Fruit fly (Drosophila melanogaster) whole organism, embryonic: ENCODE measurements around the gene Acat2.
A peak's percentile ranks its signal among the peaks of the same experiment; 100 is the strongest.

Source experiments
- Bgb ChIP-seq: fragments of 200-800 bp; sonication (Bioruptor generic); IDR thresholded peaks from 2 replicates; pipeline ENCODE4 v1.3.6; 2022; ENCODE audit warnings: missing biosample characterization, missing genetic modification characterization; ENCODE audit not compliant: partially characterized antibody
- CG10147 ChIP-seq: fragments of 200-800 bp; sonication (Bioruptor generic); optimal IDR thresholded peaks from 2 replicates; lab custom pipeline; 2019; ENCODE audit warnings: missing biosample characterization, mild to moderate bottlenecking, missing genetic modification characterization, moderate library complexity
- CG11247 ChIP-seq: fragments of 200-800 bp; sonication (Bioruptor generic); IDR thresholded peaks from 2 replicates; pipeline ENCODE4 v1.3.6; 2022; ENCODE audit warnings: missing biosample characterization, missing genetic modification characterization
- CG11560 ChIP-seq: fragments of 200-800 bp; sonication (Bioruptor generic); IDR thresholded peaks from 3 replicates; pipeline ENCODE4 v1.3.6; 2022; ENCODE audit warnings: missing biosample characterization, missing genetic modification characterization
- CG11696 ChIP-seq: fragments of 200-800 bp; sonication (Bioruptor generic); IDR thresholded peaks from 2 replicates; pipeline ENCODE4 v1.3.6; 2022; ENCODE audit warnings: missing biosample characterization, missing genetic modification characterization
- CG12219 ChIP-seq: fragments of 200-800 bp; sonication (Bioruptor generic); optimal IDR thresholded peaks from 3 replicates; lab custom pipeline; 2018; ENCODE audit warnings: missing biosample characterization, mild to moderate bottlenecking, missing genetic modification characterization
- CG12659 ChIP-seq: fragments of 200-800 bp; sonication (Bioruptor generic); optimal IDR thresholded peaks from 3 replicates; lab custom pipeline; 2017; ENCODE audit warnings: mild to moderate bottlenecking, missing biosample characterization, missing genetic modification reagents, missing genetic modification characterization
- CG12769 ChIP-seq: fragments of 200-800 bp; sonication (Bioruptor generic); optimal IDR thresholded peaks from 2 replicates; lab custom pipeline; 2019; ENCODE audit warnings: missing biosample characterization, mild to moderate bottlenecking, missing genetic modification characterization, moderate library complexity
- CG14441 ChIP-seq: fragments of 200-800 bp; sonication (Bioruptor generic); IDR thresholded peaks from 2 replicates; pipeline ENCODE4 v1.3.6; 2022; ENCODE audit warnings: missing biosample characterization, missing genetic modification characterization
- CG1529 ChIP-seq: fragments of 200-800 bp; sonication (Bioruptor generic); optimal IDR thresholded peaks from 3 replicates; lab custom pipeline; 2018; ENCODE audit warnings: missing biosample characterization, missing genetic modification characterization
- CG17361 ChIP-seq: fragments of 200-800 bp; sonication (Bioruptor generic); IDR thresholded peaks from 3 replicates; pipeline ENCODE4 v1.3.6; 2022; ENCODE audit warnings: missing biosample characterization, missing genetic modification characterization
- CG17802 ChIP-seq: fragments of 200-800 bp; sonication (Bioruptor generic); optimal IDR thresholded peaks from 2 replicates; lab custom pipeline; 2018; ENCODE audit warnings: missing biosample characterization, mild to moderate bottlenecking, missing genetic modification characterization, moderate library complexity
- CG30020 ChIP-seq: fragments of 200-800 bp; optimal IDR thresholded peaks from 2 replicates; lab custom pipeline; 2019; ENCODE audit warnings: missing biosample characterization, mild to moderate bottlenecking, missing genetic modification characterization, moderate library complexity
- CG3065 ChIP-seq: fragments of 200-800 bp; sonication (Bioruptor generic); optimal IDR thresholded peaks from 2 replicates; lab custom pipeline; 2016; ENCODE audit warnings: missing biosample characterization, missing genetic modification characterization
- CG33213 ChIP-seq: fragments of 200-800 bp; sonication (Bioruptor generic); optimal IDR thresholded peaks from 3 replicates; lab custom pipeline; 2016; ENCODE audit warnings: missing biosample characterization, missing genetic modification characterization
- CG33557 ChIP-seq: fragments of 200-800 bp; sonication (Bioruptor generic); optimal IDR thresholded peaks from 2 replicates; lab custom pipeline; 2019; ENCODE audit warnings: missing biosample characterization, mild to moderate bottlenecking, missing genetic modification characterization, moderate library complexity
- CG4730 ChIP-seq: fragments of 200-800 bp; sonication (Bioruptor generic); IDR thresholded peaks from 2 replicates; pipeline ENCODE4 v1.3.6; 2022; ENCODE audit warnings: missing biosample characterization, missing genetic modification characterization
- CG4854 ChIP-seq: fragments of 200-800 bp; sonication (Bioruptor generic); optimal IDR thresholded peaks from 2 replicates; lab custom pipeline; 2016; ENCODE audit warnings: missing biosample characterization, missing genetic modification characterization, inconsistent platforms
- CG5953 ChIP-seq: fragments of 200-800 bp; sonication (Bioruptor generic); IDR thresholded peaks from 2 replicates; pipeline ENCODE4 v1.3.6; 2022; ENCODE audit warnings: missing biosample characterization, missing genetic modification characterization
- CG8765 ChIP-seq: fragments of 200-800 bp; sonication (Bioruptor generic); IDR thresholded peaks from 2 replicates; pipeline ENCODE4 v1.3.6; 2022; ENCODE audit warnings: missing biosample characterization, missing genetic modification characterization
- CHES-1-like ChIP-seq: fragments of 200-800 bp; sonication (Bioruptor generic); optimal IDR thresholded peaks from 2 replicates; lab custom pipeline; 2016; ENCODE audit warnings: missing biosample characterization, missing genetic modification characterization
- Dfd ChIP-seq, 2 experiments: fragments of >200 bp; optimal IDR thresholded peaks; 2 replicates each; lab custom pipeline; 2017; ENCODE audit warnings: missing biosample characterization in 2 of 2, missing genetic modification characterization in 2 of 2
- Ets65A ChIP-seq: fragments of 200-800 bp; sonication (Bioruptor generic); peaks from one replicate; lab custom pipeline; 2016; ENCODE audit warnings: missing biosample characterization, missing genetic modification characterization
- Fer2 ChIP-seq: fragments of 200-800 bp; sonication (Bioruptor generic); optimal IDR thresholded peaks from 2 replicates; lab custom pipeline; 2018; ENCODE audit warnings: missing biosample characterization, mild to moderate bottlenecking, missing genetic modification characterization, moderate library complexity
- GATAe ChIP-seq: fragments of 200-800 bp; sonication (Bioruptor generic); conservative IDR thresholded peaks from 2 replicates; pipeline ENCODE4 v1.3.6; 2022; ENCODE audit warnings: missing biosample characterization, missing genetic modification characterization
- Hsf ChIP-seq: fragments of 200-800 bp; sonication (Bioruptor generic); optimal IDR thresholded peaks from 3 replicates; lab custom pipeline; 2016; ENCODE audit warnings: missing biosample characterization, missing genetic modification characterization
- Myb ChIP-seq: fragments of 200-800 bp; sonication (Bioruptor generic); optimal IDR thresholded peaks from 2 replicates; lab custom pipeline; 2016; ENCODE audit warnings: missing biosample characterization, missing genetic modification characterization
- NC2β ChIP-seq: fragments of 200-800 bp; sonication (Bioruptor generic); optimal IDR thresholded peaks from 2 replicates; lab custom pipeline; 2016; ENCODE audit warnings: missing biosample characterization, missing genetic modification characterization
- Rx ChIP-seq: fragments of 200-800 bp; sonication (Bioruptor generic); IDR thresholded peaks from 2 replicates; pipeline ENCODE4 v1.3.6; 2022; ENCODE audit warnings: missing biosample characterization, missing genetic modification characterization
- Side ChIP-seq: fragments of 200-800 bp; sonication (Bioruptor generic); optimal IDR thresholded peaks from 2 replicates; lab custom pipeline; 2016; ENCODE audit warnings: missing biosample characterization, missing genetic modification characterization
- Sox100B ChIP-seq: fragments of 200-800 bp; sonication (Bioruptor generic); optimal IDR thresholded peaks from 3 replicates; lab custom pipeline; 2018; ENCODE audit warnings: missing biosample characterization, mild to moderate bottlenecking, missing genetic modification characterization
- Ssrp ChIP-seq: fragments of 200-800 bp; sonication (Bioruptor generic); optimal IDR thresholded peaks from 2 replicates; lab custom pipeline; 2018; ENCODE audit warnings: missing biosample characterization, mild to moderate bottlenecking, missing genetic modification characterization, moderate library complexity
- YL-1 ChIP-seq: fragments of 200-800 bp; sonication (Bioruptor generic); optimal IDR thresholded peaks from 3 replicates; lab custom pipeline; 2017; ENCODE audit warnings: missing biosample characterization, mild to moderate bottlenecking, missing genetic modification characterization
- al ChIP-seq: fragments of 200-800 bp; sonication (Bioruptor generic); IDR thresholded peaks from 2 replicates; pipeline ENCODE4 v1.3.6; 2022; ENCODE audit warnings: missing biosample characterization, missing genetic modification characterization
- cg ChIP-seq: fragments of 200-800 bp; sonication (Bioruptor generic); optimal IDR thresholded peaks from 3 replicates; lab custom pipeline; 2019; ENCODE audit warnings: missing biosample characterization, mild to moderate bottlenecking, missing genetic modification characterization, moderate library complexity
- crol ChIP-seq: fragments of 200-800 bp; sonication (Bioruptor generic); IDR thresholded peaks from 2 replicates; pipeline ENCODE4 v1.3.6; 2022; ENCODE audit warnings: missing biosample characterization, missing genetic modification characterization
- dan ChIP-seq: fragments of 200-800 bp; sonication (Bioruptor generic); IDR thresholded peaks from 2 replicates; pipeline ENCODE4 v1.3.6; 2022; ENCODE audit warnings: missing biosample characterization, missing genetic modification characterization
- fd3F ChIP-seq: fragments of 200-800 bp; sonication (Bioruptor generic); optimal IDR thresholded peaks from 2 replicates; lab custom pipeline; 2018; ENCODE audit warnings: missing biosample characterization, mild to moderate bottlenecking, missing genetic modification characterization, moderate library complexity
- fru ChIP-seq: fragments of >200 bp; optimal IDR thresholded peaks from 2 replicates; lab custom pipeline; 2017
- grn ChIP-seq: fragments of 200-800 bp; sonication (Bioruptor generic); optimal IDR thresholded peaks from 3 replicates; lab custom pipeline; 2017; ENCODE audit warnings: missing biosample characterization, missing genetic modification characterization
- jumu ChIP-seq: fragments of 200-800 bp; sonication (Bioruptor generic); optimal IDR thresholded peaks from 3 replicates; lab custom pipeline; 2016; ENCODE audit warnings: missing biosample characterization, missing genetic modification characterization
- kah ChIP-seq: fragments of 200-800 bp; sonication (Bioruptor generic); optimal IDR thresholded peaks from 2 replicates; lab custom pipeline; 2018; ENCODE audit warnings: missing biosample characterization, mild to moderate bottlenecking, missing genetic modification characterization
- lilli ChIP-seq: fragments of 200-800 bp; sonication (Bioruptor generic); optimal IDR thresholded peaks from 3 replicates; lab custom pipeline; 2016; ENCODE audit warnings: missing biosample characterization, missing genetic modification characterization
- mirr ChIP-seq: fragments of 200-800 bp; sonication (Bioruptor generic); optimal IDR thresholded peaks from 3 replicates; lab custom pipeline; 2018; ENCODE audit warnings: missing biosample characterization, mild to moderate bottlenecking, missing genetic modification characterization
- nau ChIP-seq: fragments of 200-800 bp; sonication (Bioruptor generic); optimal IDR thresholded peaks from 3 replicates; lab custom pipeline; 2017; ENCODE audit warnings: missing biosample characterization, mild to moderate bottlenecking, missing genetic modification characterization, missing genetic modification reagents
- scrt ChIP-seq: fragments of 200-800 bp; sonication (Bioruptor generic); optimal IDR thresholded peaks from 2 replicates; lab custom pipeline; 2018; ENCODE audit warnings: missing biosample characterization, mild to moderate bottlenecking, missing genetic modification characterization, moderate library complexity
- sd ChIP-seq: fragments of 200-800 bp; sonication (Bioruptor generic); optimal IDR thresholded peaks from 3 replicates; lab custom pipeline; 2018; ENCODE audit warnings: missing biosample characterization, mild to moderate bottlenecking, missing genetic modification characterization, moderate library complexity
- sob ChIP-seq: fragments of 200-800 bp; sonication (Bioruptor generic); IDR thresholded peaks from 2 replicates; pipeline ENCODE4 v1.3.6; 2022; ENCODE audit warnings: missing biosample characterization, missing genetic modification characterization
- sr ChIP-seq: fragments of 200-800 bp; sonication (Bioruptor generic); IDR thresholded peaks from 3 replicates; pipeline ENCODE4 v1.3.6; 2022; ENCODE audit warnings: missing biosample characterization, missing genetic modification characterization
- twi ChIP-seq: fragments of 200-800 bp; optimal IDR thresholded peaks from 2 replicates; lab custom pipeline; 2019; ENCODE audit warnings: missing biosample characterization, mild to moderate bottlenecking, missing genetic modification characterization, moderate library complexity
- zfh1 ChIP-seq: fragments of 200-800 bp; sonication (Bioruptor generic); IDR thresholded peaks from 3 replicates; pipeline ENCODE4 v1.3.6; 2022; ENCODE audit warnings: missing biosample characterization, missing genetic modification characterization

Acat2 gene

dm6 chr3L:1300076-1300635 is 2.6 kb upstream of the Acat2 start (continued):
- peak; percentile 60; the same call in 1 of the 2 replicates for TF ChIP-seq CG11247 (GFP tag; lab: Robert Waterston, UW)
- TF ChIP-seq twi = peak; percentile 96
- peak; percentile 66 for TF ChIP-seq CG12219 (GFP tag; lab: Kevin White, UChicago)
- TF ChIP-seq nau (GFP tag; lab: Kevin White, UChicago) = no peak
- TF ChIP-seq CG3065 = peak; percentile 29
- peak; percentile 48 for TF ChIP-seq YL-1 (GFP tag; lab: Kevin White, UChicago)
- no peak for TF ChIP-seq Dfd (GFP tag; optimal IDR thresholded peaks at IDR 0.05; lab: Kevin White, UChicago)
- TF ChIP-seq sd (tag; lab: Kevin White, UChicago) = peak; percentile 93
- TF ChIP-seq CG10147 (GFP tag; lab: Kevin White, UChicago) = peak; percentile 75
- TF ChIP-seq grn = peak; percentile 80
- TF ChIP-seq Ssrp (tag; lab: Kevin White, UChicago) = peak; percentile 82
- no peak for TF ChIP-seq jumu (GFP tag; lab: Kevin White, UChicago)
- no peak for TF ChIP-seq GATAe
- peak; percentile 25 for TF ChIP-seq mirr (GFP tag; lab: Kevin White, UChicago)
- peak; percentile 63 for TF ChIP-seq al (GFP tag; lab: Robert Waterston, UW)
- TF ChIP-seq CG30020 (tag; lab: Kevin White, UChicago) = peak; percentile 41
- no peak for TF ChIP-seq Bgb
- peak; percentile 76 for TF ChIP-seq sob (GFP tag; lab: Robert Waterston, UW)
- no peak for TF ChIP-seq Myb (GFP tag; lab: Kevin White, UChicago)
- peak; percentile 70 for TF ChIP-seq Rx (GFP tag; lab: Robert Waterston, UW)
- peak; percentile 29 for TF ChIP-seq fd3F
- TF ChIP-seq Hsf = peak; percentile 50
- TF ChIP-seq scrt (GFP tag; lab: Kevin White, UChicago) = peak; percentile 72
- TF ChIP-seq Side (GFP tag; lab: Kevin White, UChicago) = no peak
- no peak for TF ChIP-seq fru (lab: Kevin White, UChicago)
- TF ChIP-seq cg (GFP tag; lab: Kevin White, UChicago) = no peak
- TF ChIP-seq CG5953 (GFP tag; lab: Robert Waterston, UW) = peak; percentile 56
- TF ChIP-seq lilli (GFP tag; lab: Kevin White, UChicago) = peak; percentile 70
- no peak for TF ChIP-seq sr (GFP tag; lab: Robert Waterston, UW)
- peak; percentile 8 for TF ChIP-seq CG33213 (GFP tag; lab: Kevin White, UChicago)
- peak; percentile 61; the same call in 1 of the 2 replicates for TF ChIP-seq CG8765
- TF ChIP-seq CG12769 (tag; lab: Kevin White, UChicago) = peak; percentile 66
- TF ChIP-seq NC2β (GFP tag; lab: Kevin White, UChicago) = peak; percentile 19
- peak; percentile 85 for TF ChIP-seq crol (GFP tag; lab: Robert Waterston, UW)
- peak; percentile 28 for TF ChIP-seq CHES-1-like
- peak; percentile 25 for TF ChIP-seq CG4854 (GFP tag; lab: Kevin White, UChicago)
- TF ChIP-seq CG11560 (tag; lab: Robert Waterston, UW) = 0 out of 3 replicates have a peak, but pooled peaks have one; percentile 48
- no peak for TF ChIP-seq Ets65A
- TF ChIP-seq Fer2 (tag; lab: Kevin White, UChicago) = peak; percentile 57
- TF ChIP-seq CG1529 (GFP tag; lab: Kevin White, UChicago) = peak; percentile 77
- peak; percentile 81 for TF ChIP-seq CG33557
- peak; percentile 69 for TF ChIP-seq CG11696 (GFP tag; lab: Robert Waterston, UW)
- peak; percentile 86 for TF ChIP-seq zfh1 (GFP tag; lab: Robert Waterston, UW)
- no peak for TF ChIP-seq dan (GFP tag; lab: Robert Waterston, UW)
- TF ChIP-seq CG17802 = peak; percentile 29
- peak; percentile 69 for TF ChIP-seq CG4730 (GFP tag; lab: Robert Waterston, UW)
- peak; percentile 71 for TF ChIP-seq CG14441 (GFP tag; lab: Robert Waterston, UW)
- peak; percentile 57 for TF ChIP-seq kah
- no peak for TF ChIP-seq Sox100B (GFP tag; lab: Kevin White, UChicago)
- TF ChIP-seq CG12659 = peak; percentile 75
- peak; percentile 94 for TF ChIP-seq CG17361 (GFP tag; lab: Robert Waterston, UW)
